Worm (Caenorhabditis elegans) whole organism, L1 larva: ENCODE data around the gene sulp-7.

Source experiments
- C16A3.4 ChIP-seq: fragments of 150-350 bp; optimal IDR thresholded peaks from 2 replicates; lab custom pipeline; 2014; ENCODE audit warnings: missing biosample characterization, missing genetic modification characterization
- C34B4.2 ChIP-seq: sonication (generic microtip); optimal IDR thresholded peaks from 2 replicates; lab custom pipeline; 2017; ENCODE audit warnings: mild to moderate bottlenecking, missing genetic modification characterization, missing compliant biosample characterization
- blmp-1 ChIP-seq: fragments of 150-350 bp; optimal IDR thresholded peaks from 2 replicates; lab custom pipeline; 2014; ENCODE audit warnings: missing biosample characterization, missing genetic modification characterization
- ceh-8 ChIP-seq: fragments of 200-800 bp; sonication (Bioruptor generic); optimal IDR thresholded peaks from 2 replicates; lab custom pipeline; 2018; ENCODE audit warnings: mild to moderate bottlenecking, missing genetic modification characterization, moderate library complexity, missing compliant biosample characterization
- ceh-82 ChIP-seq, 3 experiments: fragments of 150-350 bp in 1 of 3; sonication (generic microtip) in 2 of 3; optimal IDR thresholded peaks; 2 replicates each; lab custom pipeline; 2014 to 2017; ENCODE audit warnings: missing biosample characterization in 3 of 3, missing genetic modification characterization in 3 of 3
- ceh-88 ChIP-seq: fragments of 200-800 bp; sonication (Bioruptor generic); IDR thresholded peaks from 2 replicates; pipeline ENCODE4 v1.3.6; 2022; ENCODE audit warnings: missing genetic modification characterization, missing compliant biosample characterization
- ceh-90 ChIP-seq: sonication (generic microtip); optimal IDR thresholded peaks from 2 replicates; lab custom pipeline; 2016; ENCODE audit warnings: missing genetic modification characterization, missing compliant biosample characterization
- dsc-1 ChIP-seq: sonication (generic microtip); optimal IDR thresholded peaks from 2 replicates; lab custom pipeline; 2016; ENCODE audit warnings: mild to moderate bottlenecking, missing genetic modification characterization, missing compliant biosample characterization
- efl-1 ChIP-seq, 4 experiments: fragments of 150-350 bp; optimal IDR thresholded peaks in 3 of 4; peaks in 1 of 4; 1 replicate in 1 of 4; 2 replicates in 3 of 4; lab custom pipeline; 2014; ENCODE audit warnings: missing biosample characterization in 2 of 4, missing genetic modification characterization in 2 of 4, missing genetic modification reagents in 2 of 4
- egl-13 ChIP-seq: sonication (generic microtip); optimal IDR thresholded peaks from 2 replicates; lab custom pipeline; 2016; ENCODE audit warnings: missing genotype, missing genetic modification reagents, missing genetic modification characterization, missing compliant biosample characterization
- egl-27 ChIP-seq, 2 experiments: fragments of 150-350 bp in 1 of 2; sonication (generic microtip); optimal IDR thresholded peaks; 3 replicates each; lab custom pipeline; 2017 to 2018; ENCODE audit warnings: missing biosample characterization in 2 of 2, missing genetic modification characterization in 2 of 2, missing genetic modification reagents in 2 of 2
- elt-2 ChIP-seq: sonication (generic microtip); optimal IDR thresholded peaks from 2 replicates; lab custom pipeline; 2016; ENCODE audit warnings: missing genetic modification characterization, mild to moderate bottlenecking, inconsistent platforms, missing compliant biosample characterization, missing genetic modification reagents
- fkh-4 ChIP-seq: sonication (generic microtip); optimal IDR thresholded peaks from 2 replicates; lab custom pipeline; 2016; ENCODE audit warnings: missing compliant biosample characterization, missing genetic modification characterization, borderline replicate concordance
- fkh-8 ChIP-seq: sonication (generic microtip); optimal IDR thresholded peaks from 2 replicates; lab custom pipeline; 2016; ENCODE audit warnings: mild to moderate bottlenecking, missing genetic modification characterization, missing compliant biosample characterization
- grh-1 ChIP-seq: fragments of 200-800 bp; sonication (Bioruptor generic); IDR thresholded peaks from 2 replicates; pipeline ENCODE4 v1.3.6; 2022; ENCODE audit warnings: missing genetic modification reagents, missing genetic modification characterization, missing compliant biosample characterization
- hlh-17 ChIP-seq: fragments of 200-800 bp; sonication (Bioruptor generic); optimal IDR thresholded peaks from 2 replicates; lab custom pipeline; 2018; ENCODE audit warnings: missing genetic modification characterization, mild to moderate bottlenecking, missing compliant biosample characterization, moderate library complexity, borderline replicate concordance
- hlh-4 ChIP-seq: sonication (generic microtip); optimal IDR thresholded peaks from 2 replicates; lab custom pipeline; 2016; ENCODE audit warnings: mild to moderate bottlenecking, missing genetic modification characterization, missing compliant biosample characterization
- hpl-2 ChIP-seq: fragments of 150-350 bp; optimal IDR thresholded peaks from 2 replicates; lab custom pipeline; 2014; ENCODE audit warnings: missing biosample characterization, missing genetic modification reagents, missing genetic modification characterization
- jun-1 ChIP-seq: fragments of 150-350 bp; optimal IDR thresholded peaks from 2 replicates; lab custom pipeline; 2014; ENCODE audit warnings: missing biosample characterization, missing genetic modification reagents, missing genetic modification characterization
- lin-14 ChIP-seq: fragments of 200-800 bp; sonication (Bioruptor generic); optimal IDR thresholded peaks from 2 replicates; lab custom pipeline; 2018; ENCODE audit warnings: mild to moderate bottlenecking, missing genetic modification characterization, moderate library complexity, missing compliant biosample characterization
- lir-3 ChIP-seq: sonication (generic microtip); optimal IDR thresholded peaks from 2 replicates; lab custom pipeline; 2016; ENCODE audit warnings: mild to moderate bottlenecking, missing genetic modification characterization, moderate library complexity, missing compliant biosample characterization; ENCODE audit not compliant: poor library complexity
- lsy-2 ChIP-seq, 2 experiments: fragments of 150-350 bp; optimal IDR thresholded peaks; 2 replicates each; lab custom pipeline; 2014; ENCODE audit warnings: missing biosample characterization in 2 of 2, missing genetic modification characterization in 2 of 2
- mef-2 ChIP-seq: fragments of 150-350 bp; optimal IDR thresholded peaks from 2 replicates; lab custom pipeline; 2014; ENCODE audit warnings: missing biosample characterization, missing genetic modification characterization
- nhr-237 ChIP-seq: fragments of 150-350 bp; optimal IDR thresholded peaks from 2 replicates; lab custom pipeline; 2014; ENCODE audit warnings: missing biosample characterization, missing genetic modification characterization
- nhr-28 ChIP-seq: fragments of 150-350 bp; optimal IDR thresholded peaks from 2 replicates; lab custom pipeline; 2014; ENCODE audit warnings: missing biosample characterization, missing genetic modification characterization
- nhr-71 ChIP-seq: sonication (generic microtip); optimal IDR thresholded peaks from 2 replicates; lab custom pipeline; 2016; ENCODE audit warnings: mild to moderate bottlenecking, missing genetic modification characterization, moderate library complexity, missing compliant biosample characterization
- nhr-84 ChIP-seq: sonication (generic microtip); optimal IDR thresholded peaks from 2 replicates; lab custom pipeline; 2017; ENCODE audit warnings: missing biosample characterization, missing genetic modification characterization
- pag-3 ChIP-seq: sonication (generic microtip); optimal IDR thresholded peaks from 2 replicates; lab custom pipeline; 2017; ENCODE audit warnings: missing genetic modification characterization, mild to moderate bottlenecking, missing compliant biosample characterization, antibody characterized with exemption, borderline replicate concordance; ENCODE audit not compliant: insufficient read depth
- pax-3 ChIP-seq: fragments of 200-800 bp; sonication (Bioruptor generic); optimal IDR thresholded peaks from 2 replicates; lab custom pipeline; 2018; ENCODE audit warnings: mild to moderate bottlenecking, missing genetic modification characterization, moderate library complexity, missing compliant biosample characterization
- skn-1 ChIP-seq: fragments of 150-350 bp; optimal IDR thresholded peaks from 2 replicates; lab custom pipeline; 2014; ENCODE audit warnings: missing biosample characterization, missing genetic modification characterization
- sptf-1 ChIP-seq: fragments of 150-350 bp; optimal IDR thresholded peaks from 2 replicates; lab custom pipeline; 2014; ENCODE audit warnings: missing biosample characterization, missing genetic modification characterization
- sup-37 ChIP-seq: fragments of 200-800 bp; sonication (Bioruptor generic); optimal IDR thresholded peaks from 2 replicates; lab custom pipeline; 2018; ENCODE audit warnings: mild to moderate bottlenecking, missing genetic modification characterization, missing compliant biosample characterization
- swsn-7 ChIP-seq: sonication (generic microtip); optimal IDR thresholded peaks from 2 replicates; lab custom pipeline; 2016; ENCODE audit warnings: missing genetic modification characterization, missing compliant biosample characterization
- unc-98 ChIP-seq: fragments of 200-800 bp; sonication (Bioruptor generic); IDR thresholded peaks from 2 replicates; pipeline ENCODE4 v1.3.6; 2022; ENCODE audit warnings: missing genetic modification characterization, missing compliant biosample characterization
- vab-15 ChIP-seq: sonication (generic microtip); optimal IDR thresholded peaks from 2 replicates; lab custom pipeline; 2017; ENCODE audit warnings: missing genotype, mild to moderate bottlenecking, missing genetic modification characterization, missing compliant biosample characterization
- zag-1 ChIP-seq: fragments of 150-350 bp; optimal IDR thresholded peaks from 2 replicates; lab custom pipeline; 2014; ENCODE audit warnings: missing biosample characterization, missing genetic modification characterization
- ztf-11 ChIP-seq, 2 experiments: sonication (generic microtip); optimal IDR thresholded peaks; 2 replicates each; lab custom pipeline; 2016 to 2017; ENCODE audit warnings: missing genetic modification characterization in 2 of 2, missing biosample characterization in 1 of 2, missing compliant biosample characterization in 1 of 2

sulp-7 gene

ce11 chrX:11036114-11037087 is 44.1 kb upstream of the sulp-7 start (continued):
- no peak for TF ChIP-seq hlh-17 (GFP tag; lab: Kevin White, UChicago)
- no peak for TF ChIP-seq pax-3 (tag; lab: Kevin White, UChicago)
- TF ChIP-seq skn-1 (tag; lab: Kevin White, UChicago): no peak
- no peak for TF ChIP-seq fkh-8
- TF ChIP-seq elt-2 (tag; lab: Kevin White, UChicago): peak; percentile 82
- no peak for TF ChIP-seq egl-13 (tag; lab: Kevin White, UChicago)
- peak; percentile 99 for TF ChIP-seq blmp-1 (tag; lab: Kevin White, UChicago)
- TF ChIP-seq pag-3 (tag; lab: Kevin White, UChicago): no peak
- TF ChIP-seq hlh-4: no peak
- TF ChIP-seq ceh-88 (GFP tag; lab: Robert Waterston, UW): no peak
- TF ChIP-seq swsn-7 (tag; lab: Kevin White, UChicago): peak; percentile 8
- TF ChIP-seq grh-1 (GFP tag; lab: Robert Waterston, UW): peak; percentile 78
- TF ChIP-seq unc-98: no peak
- no peak for TF ChIP-seq jun-1
- TF ChIP-seq ceh-8: no peak
- TF ChIP-seq lir-3 (tag; lab: Kevin White, UChicago): peak; percentile 6
- TF ChIP-seq lsy-2 (tag; optimal IDR thresholded peaks at IDR 0.05; lab: Kevin White, UChicago): peak in 1 of 2 experiments; percentile 11
- TF ChIP-seq sptf-1 (tag; lab: Kevin White, UChicago): no peak
- no peak for TF ChIP-seq nhr-71
- no peak for TF ChIP-seq ceh-90 (tag; lab: Kevin White, UChicago)
- TF ChIP-seq C16A3.4 (tag; lab: Kevin White, UChicago): no peak
- no peak for TF ChIP-seq C34B4.2 (tag; lab: Kevin White, UChicago)
- TF ChIP-seq fkh-4 (tag; lab: Kevin White, UChicago): no peak
- TF ChIP-seq mef-2 (tag; lab: Kevin White, UChicago): no peak
- no peak for TF ChIP-seq zag-1 (tag; lab: Kevin White, UChicago)
- no peak for TF ChIP-seq nhr-84 (tag; lab: Kevin White, UChicago)
- no peak for TF ChIP-seq nhr-237 (tag; lab: Kevin White, UChicago)
- TF ChIP-seq efl-1 (optimal IDR thresholded peaks at IDR 0.05; lab: Kevin White, UChicago): peak in 1 of 2 experiments; percentile 6
- TF ChIP-seq efl-1 (GFP tag; optimal IDR thresholded peaks at IDR 0.05 in 1 of 2; lab: Kevin White, UChicago): no peak
- no peak for TF ChIP-seq ztf-11 (tag; optimal IDR thresholded peaks at IDR 0.05; lab: Kevin White, UChicago)

- TF ChIP-seq grh-1 (GFP tag; lab: Robert Waterston, UW) (no peak), efl-1 (optimal IDR thresholded peaks at IDR 0.05; lab: Kevin White, UChicago) (no peak), efl-1 (GFP tag; optimal IDR thresholded peaks at IDR 0.05 in 1 of 2; lab: Kevin White, UChicago) (peak in 1 of 2 experiments; percentile 56), hpl-2 (GFP tag; lab: Kevin White, UChicago) (no peak), sup-37 (GFP tag; lab: Kevin White, UChicago) (no peak), fkh-4 (tag; lab: Kevin White, UChicago) (no peak), ceh-90 (tag; lab: Kevin White, UChicago) (no peak), hlh-4 (no peak), lin-14 (peak; percentile 26), ceh-82 (tag; optimal IDR thresholded peaks at IDR 0.05; lab: Kevin White, UChicago) (no peak), egl-27 (tag; optimal IDR thresholded peaks at IDR 0.05; lab: Kevin White, UChicago) (no peak), pag-3 (tag; lab: Kevin White, UChicago) (no peak), vab-15 (no peak), dsc-1 (tag; lab: Kevin White, UChicago) (peak; percentile 38), lsy-2 (tag; optimal IDR thresholded peaks at IDR 0.05; lab: Kevin White, UChicago) (no peak), swsn-7 (tag; lab: Kevin White, UChicago) (no peak), nhr-28 (tag; lab: Kevin White, UChicago) (no peak), fkh-8 (no peak)
Measured at ce11 chrX:11038221-11038620, 42.3 kb upstream of the sulp-7 start.
